Worm (Caenorhabditis elegans) whole organism, late embryonic: ENCODE results near the gene kin-21.

Experiments
- C08G9.2 ChIP-seq: sonication (generic microtip); optimal IDR thresholded peaks from 2 replicates; lab custom pipeline; 2016; ENCODE audit warnings: mild to moderate bottlenecking, missing genetic modification characterization, moderate library complexity, missing compliant biosample characterization
- F13H6.1 ChIP-seq: sonication (generic microtip); optimal IDR thresholded peaks from 2 replicates; lab custom pipeline; 2016; ENCODE audit warnings: missing genetic modification characterization, missing compliant biosample characterization
- K09A11.1 ChIP-seq: sonication (generic microtip); optimal IDR thresholded peaks from 2 replicates; lab custom pipeline; 2017; ENCODE audit warnings: antibody characterized with exemption, mild to moderate bottlenecking, missing genetic modification characterization, missing compliant biosample characterization; ENCODE audit not compliant: insufficient read depth
- T23F11.4 ChIP-seq: fragments of 200-800 bp; sonication (Bioruptor generic); optimal IDR thresholded peaks from 2 replicates; lab custom pipeline; 2018; ENCODE audit warnings: mild to moderate bottlenecking, missing genetic modification characterization, missing compliant biosample characterization
- ceh-14 ChIP-seq: sonication (generic microtip); optimal IDR thresholded peaks from 2 replicates; lab custom pipeline; 2016; ENCODE audit warnings: missing genotype, missing genetic modification characterization, missing compliant biosample characterization
- ceh-18 ChIP-seq: sonication (generic microtip); optimal IDR thresholded peaks from 2 replicates; lab custom pipeline; 2016; ENCODE audit warnings: missing genetic modification characterization, missing compliant biosample characterization
- ceh-24 ChIP-seq: sonication (generic microtip); optimal IDR thresholded peaks from 2 replicates; lab custom pipeline; 2016; ENCODE audit warnings: mild to moderate bottlenecking, missing genetic modification characterization, missing compliant biosample characterization
- ceh-30 ChIP-seq: fragments of 150-350 bp; optimal IDR thresholded peaks from 2 replicates; lab custom pipeline; 2014; ENCODE audit warnings: missing biosample characterization, missing genetic modification characterization
- ceh-31 ChIP-seq: sonication (generic microtip); optimal IDR thresholded peaks from 2 replicates; lab custom pipeline; 2016; ENCODE audit warnings: missing genetic modification characterization, missing compliant biosample characterization
- ceh-34 ChIP-seq: sonication (generic microtip); optimal IDR thresholded peaks from 2 replicates; lab custom pipeline; 2016; ENCODE audit warnings: mild to moderate bottlenecking, missing genetic modification characterization, missing compliant biosample characterization
- ceh-9 ChIP-seq: sonication (generic microtip); optimal IDR thresholded peaks from 2 replicates; lab custom pipeline; 2016; ENCODE audit warnings: mild to moderate bottlenecking, missing genetic modification characterization, inconsistent platforms, missing compliant biosample characterization
- dmd-4 ChIP-seq: sonication (generic microtip); optimal IDR thresholded peaks from 2 replicates; lab custom pipeline; 2016; ENCODE audit warnings: borderline replicate concordance, missing genetic modification characterization, missing compliant biosample characterization
- dve-1 ChIP-seq: sonication (generic microtip); optimal IDR thresholded peaks from 2 replicates; lab custom pipeline; 2017; ENCODE audit warnings: antibody characterized with exemption, mild to moderate bottlenecking, missing genetic modification characterization, missing compliant biosample characterization
- elt-2 ChIP-seq: sonication (generic microtip); optimal IDR thresholded peaks from 2 replicates; lab custom pipeline; 2016; ENCODE audit warnings: missing genetic modification reagents, missing genetic modification characterization, missing compliant biosample characterization
- elt-4 ChIP-seq: sonication (generic microtip); optimal IDR thresholded peaks from 2 replicates; lab custom pipeline; 2016; ENCODE audit warnings: missing genetic modification characterization, missing compliant biosample characterization
- ets-4 ChIP-seq: sonication (generic microtip); optimal IDR thresholded peaks from 2 replicates; lab custom pipeline; 2016; ENCODE audit warnings: missing genetic modification characterization, missing compliant biosample characterization
- fax-1 ChIP-seq: sonication (generic microtip); optimal IDR thresholded peaks from 2 replicates; lab custom pipeline; 2016; ENCODE audit warnings: missing genotype, missing genetic modification characterization, missing compliant biosample characterization
- fkh-10 ChIP-seq: fragments of 150-350 bp; optimal IDR thresholded peaks from 2 replicates; lab custom pipeline; 2014; ENCODE audit warnings: missing biosample characterization, missing genetic modification reagents, missing genetic modification characterization
- fkh-6 ChIP-seq: sonication (generic microtip); optimal IDR thresholded peaks from 2 replicates; lab custom pipeline; 2016; ENCODE audit warnings: missing genetic modification characterization, missing compliant biosample characterization
- hlh-8 ChIP-seq: sonication (generic microtip); optimal IDR thresholded peaks from 2 replicates; lab custom pipeline; 2016; ENCODE audit warnings: missing genotype, missing genetic modification characterization, missing compliant biosample characterization
- lim-6 ChIP-seq: sonication (generic microtip); optimal IDR thresholded peaks from 2 replicates; lab custom pipeline; 2016; ENCODE audit warnings: missing genetic modification characterization, missing compliant biosample characterization
- lin-11 ChIP-seq: fragments of 200-800 bp; sonication (Bioruptor generic); optimal IDR thresholded peaks from 2 replicates; lab custom pipeline; 2018; ENCODE audit warnings: mild to moderate bottlenecking, missing genetic modification characterization, missing compliant biosample characterization
- nfya-1 ChIP-seq: sonication (generic microtip); optimal IDR thresholded peaks from 2 replicates; lab custom pipeline; 2017; ENCODE audit warnings: missing genetic modification characterization, mild to moderate bottlenecking, missing compliant biosample characterization, antibody characterized with exemption, moderate library complexity
- nhr-232 ChIP-seq: sonication (generic microtip); optimal IDR thresholded peaks from 2 replicates; lab custom pipeline; 2016; ENCODE audit warnings: missing genetic modification characterization, missing compliant biosample characterization
- npax-4 ChIP-seq: sonication (generic microtip); optimal IDR thresholded peaks from 2 replicates; lab custom pipeline; 2016; ENCODE audit warnings: missing genetic modification characterization, missing compliant biosample characterization
- pag-3 ChIP-seq: sonication (generic microtip); optimal IDR thresholded peaks from 2 replicates; lab custom pipeline; 2016; ENCODE audit warnings: missing compliant biosample characterization, missing genetic modification characterization, borderline replicate concordance
- pat-9 ChIP-seq: fragments of 200-800 bp; sonication (Bioruptor generic); optimal IDR thresholded peaks from 2 replicates; lab custom pipeline; 2018; ENCODE audit warnings: mild to moderate bottlenecking, missing genetic modification characterization, moderate library complexity, missing compliant biosample characterization
- pha-2 ChIP-seq: sonication (generic microtip); optimal IDR thresholded peaks from 2 replicates; lab custom pipeline; 2017; ENCODE audit warnings: mild to moderate bottlenecking, missing genetic modification characterization, missing compliant biosample characterization
- pha-4 ChIP-seq: fragments of 150-350 bp; optimal IDR thresholded peaks from 2 replicates; lab custom pipeline; 2018; ENCODE audit warnings: missing biosample characterization, missing genetic modification reagents, missing genetic modification characterization
- pqm-1 ChIP-seq: sonication (generic microtip); optimal IDR thresholded peaks from 2 replicates; lab custom pipeline; 2016; ENCODE audit warnings: missing genetic modification characterization, missing compliant biosample characterization
- pros-1 ChIP-seq: fragments of 150-350 bp; optimal IDR thresholded peaks from 2 replicates; lab custom pipeline; 2014; ENCODE audit warnings: missing biosample characterization, missing genetic modification reagents, missing genetic modification characterization
- ref-2 ChIP-seq: sonication (generic microtip); optimal IDR thresholded peaks from 2 replicates; lab custom pipeline; 2016; ENCODE audit warnings: missing genetic modification characterization, missing compliant biosample characterization
- rnt-1 ChIP-seq: sonication (generic microtip); optimal IDR thresholded peaks from 2 replicates; lab custom pipeline; 2016; ENCODE audit warnings: missing genetic modification characterization, missing compliant biosample characterization
- sdc-2 ChIP-seq: sonication (generic microtip); optimal IDR thresholded peaks from 2 replicates; lab custom pipeline; 2016; ENCODE audit warnings: missing genotype, missing genetic modification characterization, missing compliant biosample characterization
- sox-4 ChIP-seq: sonication (generic microtip); optimal IDR thresholded peaks from 2 replicates; lab custom pipeline; 2017; ENCODE audit warnings: mild to moderate bottlenecking, missing genetic modification characterization, inconsistent platforms, missing compliant biosample characterization
- tbx-2 ChIP-seq: sonication (generic microtip); optimal IDR thresholded peaks from 2 replicates; lab custom pipeline; 2016; ENCODE audit warnings: missing genetic modification characterization, missing compliant biosample characterization
- unc-3 ChIP-seq, 2 experiments: fragments of 200-800 bp in 1 of 2; sonication (Bioruptor generic) in 1 of 2; sonication (generic microtip) in 1 of 2; conservative IDR thresholded peaks in 1 of 2; optimal IDR thresholded peaks in 1 of 2; 2 replicates each; pipeline versions ENCODE4 v1.3.6 to Lab custom; 2016 to 2022; ENCODE audit warnings: missing compliant biosample characterization in 2 of 2, missing genetic modification characterization in 2 of 2, missing genetic modification reagents in 1 of 2
- unc-42 ChIP-seq: sonication (generic microtip); optimal IDR thresholded peaks from 2 replicates; lab custom pipeline; 2016; ENCODE audit warnings: missing genotype, missing genetic modification characterization, missing compliant biosample characterization
- zip-5 ChIP-seq: sonication (generic microtip); optimal IDR thresholded peaks from 2 replicates; lab custom pipeline; 2016; ENCODE audit warnings: missing genetic modification characterization, missing compliant biosample characterization

kin-21 gene

DNA sequence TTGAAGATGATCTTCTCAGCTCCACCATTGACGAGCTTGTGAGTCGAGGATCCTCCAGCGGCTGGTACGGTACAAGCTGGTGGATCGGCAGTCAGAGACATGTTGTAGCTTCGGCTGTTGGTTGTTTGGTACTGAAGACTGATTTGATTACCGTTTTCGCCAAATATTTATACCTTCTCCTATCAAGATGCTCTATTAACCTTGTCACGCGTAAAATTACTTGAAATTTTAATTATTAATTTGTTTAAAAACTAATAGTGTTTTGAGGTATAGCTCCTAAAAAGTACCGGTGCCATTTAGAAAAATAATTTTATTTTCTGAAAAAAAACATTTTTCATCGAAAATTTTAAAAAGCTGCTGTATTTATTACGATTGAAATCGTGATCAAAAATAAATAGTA lies 18.2 kb downstream of the kin-21 start, which contains the start of gene ssp-10:
TSS of gene ssp-10 (minus strand) at position 101 of the 400 bp plus-strand sequence.
- no peak for TF ChIP-seq unc-42 (tag; lab: Kevin White, UChicago)
- no peak for TF ChIP-seq sox-4 (tag; lab: Kevin White, UChicago)
- TF ChIP-seq ceh-18 (tag; lab: Kevin White, UChicago): no peak
- no peak for TF ChIP-seq pqm-1 (tag; lab: Kevin White, UChicago)
- TF ChIP-seq ceh-14 (tag; lab: Kevin White, UChicago): no peak
- no peak for TF ChIP-seq elt-4 (tag; lab: Kevin White, UChicago)
- TF ChIP-seq dmd-4 (tag; lab: Kevin White, UChicago): no peak

ce11 chrIV:9852250-9852649 lies 19.6 kb downstream of the kin-21 start, which contains the start of gene ssq-1:
TSS of gene ssq-1 (plus strand) at chrIV:9852550.
- no peak for TF ChIP-seq unc-3 (GFP tag; conservative IDR thresholded peaks at IDR 0.05; lab: Robert Waterston, UW)
- TF ChIP-seq unc-3 (tag; optimal IDR thresholded peaks at IDR 0.05; lab: Kevin White, UChicago): no peak
- TF ChIP-seq dve-1 (tag; lab: Kevin White, UChicago): no peak

ce11 chrIV:9852818-9853466 lies 20.3 kb downstream of the kin-21 start:
- TF ChIP-seq sdc-2 (tag; lab: Kevin White, UChicago) (peak; percentile 9), ceh-14 (tag; lab: Kevin White, UChicago) (no peak)
- TF ChIP-seq, all 69 proteins: peak for 1

ce11 chrIV:9854952-9855351 lies 22.3 kb downstream of the kin-21 start:
- TF ChIP-seq pag-3 (tag; lab: Kevin White, UChicago) (no peak), elt-2 (peak; percentile 51)

- TF ChIP-seq ceh-24 (tag; lab: Kevin White, UChicago) (no peak), F13H6.1 (tag; lab: Kevin White, UChicago) (no peak), pros-1 (tag; lab: Kevin White, UChicago) (no peak), ceh-34 (no peak), fkh-10 (GFP tag; lab: Kevin White, UChicago) (no peak), sox-4 (tag; lab: Kevin White, UChicago) (no peak), nhr-232 (tag; lab: Kevin White, UChicago) (no peak), npax-4 (tag; lab: Kevin White, UChicago) (no peak), dmd-4 (tag; lab: Kevin White, UChicago) (no peak), K09A11.1 (tag; lab: Kevin White, UChicago) (no peak), ceh-9 (tag; lab: Kevin White, UChicago) (no peak), pha-4 (tag; lab: Kevin White, UChicago) (no peak)
Measured at ce11 chrIV:9855712-9856111, 23.0 kb downstream of the kin-21 start, which contains the start of gene K07F5.12. TSS of gene K07F5.12 (plus strand) at chrIV:9856012.

DNA sequence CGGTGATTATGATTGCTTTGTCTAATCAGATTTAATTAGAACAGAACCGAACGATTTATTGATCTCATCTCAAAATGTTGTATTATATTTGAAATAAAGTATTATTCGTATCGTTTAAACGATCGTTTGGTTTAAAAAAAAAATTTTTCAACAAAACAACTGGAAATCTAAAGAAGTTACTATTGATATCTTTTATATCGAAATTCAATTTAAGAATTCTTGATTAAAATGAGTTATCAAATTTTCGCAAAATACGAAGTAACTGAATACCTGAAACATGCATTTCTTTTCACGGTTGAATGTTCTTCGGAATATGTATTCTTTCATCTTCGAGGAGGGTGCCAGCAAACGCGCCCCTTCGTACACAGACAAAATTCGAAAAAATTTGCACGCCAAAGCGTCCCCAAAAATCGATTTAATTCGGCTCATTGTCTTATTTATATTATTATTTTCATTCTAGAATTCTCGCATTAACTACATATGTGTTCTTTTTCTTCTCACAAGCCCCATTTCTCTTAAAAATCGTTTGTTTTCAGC lies 25.3 kb downstream of the kin-21 start, which contains the start of gene npp-1:
TSS of gene npp-1 (plus strand) at position 537 of the 537 bp plus-strand sequence.
- TF ChIP-seq ets-4 (tag; lab: Kevin White, UChicago): peak; percentile 12
- no peak for TF ChIP-seq pat-9 (tag; lab: Kevin White, UChicago)
- peak; percentile 23 for TF ChIP-seq ceh-14 (tag; lab: Kevin White, UChicago)
- no peak for TF ChIP-seq ceh-30 (tag; lab: Kevin White, UChicago)
- TF ChIP-seq elt-4 (tag; lab: Kevin White, UChicago): no peak
- no peak for TF ChIP-seq lim-6 (tag; lab: Kevin White, UChicago)
- no peak for TF ChIP-seq ceh-9 (tag; lab: Kevin White, UChicago)
- TF ChIP-seq lin-11 (tag; lab: Kevin White, UChicago): no peak
- no peak for TF ChIP-seq fkh-6 (tag; lab: Kevin White, UChicago)
- no peak for TF ChIP-seq unc-3 (GFP tag; conservative IDR thresholded peaks at IDR 0.05; lab: Robert Waterston, UW)
- no peak for TF ChIP-seq unc-3 (tag; optimal IDR thresholded peaks at IDR 0.05; lab: Kevin White, UChicago)
- peak; percentile 29 for TF ChIP-seq zip-5 (tag; lab: Kevin White, UChicago)
- TF ChIP-seq tbx-2: peak; percentile 59
- TF ChIP-seq ceh-31: peak; percentile 81
- TF ChIP-seq hlh-8 (tag; lab: Kevin White, UChicago): peak; percentile 25
- peak; percentile 16 for TF ChIP-seq fax-1
- no peak for TF ChIP-seq ceh-24 (tag; lab: Kevin White, UChicago)
- TF ChIP-seq rnt-1: no peak
- peak; percentile 14 for TF ChIP-seq nfya-1 (tag; lab: Kevin White, UChicago)
- peak; percentile 21 for TF ChIP-seq ref-2 (tag; lab: Kevin White, UChicago)
- no peak for TF ChIP-seq T23F11.4 (GFP tag; lab: Kevin White, UChicago)
- peak; percentile 12 for TF ChIP-seq C08G9.2 (tag; lab: Kevin White, UChicago)
- peak; percentile 43 for TF ChIP-seq elt-2
- TF ChIP-seq pha-2 (tag; lab: Kevin White, UChicago): no peak
